Worm (Caenorhabditis elegans) whole organism, late embryonic: ENCODE measurements around the gene W03F9.2.

Experiments
- C08G9.2 ChIP-seq: sonication (generic microtip); optimal IDR thresholded peaks from 2 replicates; lab custom pipeline; 2016; ENCODE audit warnings: mild to moderate bottlenecking, missing genetic modification characterization, moderate library complexity, missing compliant biosample characterization
- K02D7.2 ChIP-seq: sonication (generic microtip); optimal IDR thresholded peaks from 2 replicates; lab custom pipeline; 2017; ENCODE audit warnings: mild to moderate bottlenecking, missing genetic modification characterization, missing compliant biosample characterization
- T23F11.4 ChIP-seq: fragments of 200-800 bp; sonication (Bioruptor generic); optimal IDR thresholded peaks from 2 replicates; lab custom pipeline; 2018; ENCODE audit warnings: mild to moderate bottlenecking, missing genetic modification characterization, missing compliant biosample characterization
- Y22D7AL.16 ChIP-seq: sonication (generic microtip); optimal IDR thresholded peaks from 2 replicates; lab custom pipeline; 2016; ENCODE audit warnings: missing genetic modification characterization, missing compliant biosample characterization
- ahr-1 ChIP-seq: sonication (generic microtip); optimal IDR thresholded peaks from 2 replicates; lab custom pipeline; 2016; ENCODE audit warnings: missing genetic modification characterization, missing compliant biosample characterization
- ceh-18 ChIP-seq: sonication (generic microtip); optimal IDR thresholded peaks from 2 replicates; lab custom pipeline; 2016; ENCODE audit warnings: missing genetic modification characterization, missing compliant biosample characterization
- ceh-2 ChIP-seq: sonication (generic microtip); optimal IDR thresholded peaks from 2 replicates; lab custom pipeline; 2016; ENCODE audit warnings: missing genotype, missing genetic modification characterization, missing compliant biosample characterization
- ceh-22 ChIP-seq: sonication (generic microtip); optimal IDR thresholded peaks from 2 replicates; lab custom pipeline; 2017; ENCODE audit warnings: missing biosample characterization, missing genetic modification characterization
- ceh-31 ChIP-seq: sonication (generic microtip); optimal IDR thresholded peaks from 2 replicates; lab custom pipeline; 2016; ENCODE audit warnings: missing genetic modification characterization, missing compliant biosample characterization
- ceh-34 ChIP-seq: sonication (generic microtip); optimal IDR thresholded peaks from 2 replicates; lab custom pipeline; 2016; ENCODE audit warnings: mild to moderate bottlenecking, missing genetic modification characterization, missing compliant biosample characterization
- ceh-45 ChIP-seq: fragments of 200-800 bp; sonication (Bioruptor generic); IDR thresholded peaks from 2 replicates; pipeline ENCODE4 v1.3.6; 2022; ENCODE audit warnings: missing genetic modification reagents, missing genetic modification characterization, missing compliant biosample characterization
- ceh-9 ChIP-seq: sonication (generic microtip); optimal IDR thresholded peaks from 2 replicates; lab custom pipeline; 2016; ENCODE audit warnings: mild to moderate bottlenecking, missing genetic modification characterization, inconsistent platforms, missing compliant biosample characterization
- elt-2 ChIP-seq: sonication (generic microtip); optimal IDR thresholded peaks from 2 replicates; lab custom pipeline; 2016; ENCODE audit warnings: missing genetic modification reagents, missing genetic modification characterization, missing compliant biosample characterization
- elt-4 ChIP-seq: sonication (generic microtip); optimal IDR thresholded peaks from 2 replicates; lab custom pipeline; 2016; ENCODE audit warnings: missing genetic modification characterization, missing compliant biosample characterization
- ets-4 ChIP-seq: sonication (generic microtip); optimal IDR thresholded peaks from 2 replicates; lab custom pipeline; 2016; ENCODE audit warnings: missing genetic modification characterization, missing compliant biosample characterization
- fax-1 ChIP-seq: sonication (generic microtip); optimal IDR thresholded peaks from 2 replicates; lab custom pipeline; 2016; ENCODE audit warnings: missing genotype, missing genetic modification characterization, missing compliant biosample characterization
- fkh-6 ChIP-seq: sonication (generic microtip); optimal IDR thresholded peaks from 2 replicates; lab custom pipeline; 2016; ENCODE audit warnings: missing genetic modification characterization, missing compliant biosample characterization
- hlh-15 ChIP-seq: sonication (generic microtip); optimal IDR thresholded peaks from 2 replicates; lab custom pipeline; 2016; ENCODE audit warnings: missing genetic modification characterization, missing compliant biosample characterization
- hlh-6 ChIP-seq: sonication (generic microtip); optimal IDR thresholded peaks from 2 replicates; lab custom pipeline; 2016; ENCODE audit warnings: missing genotype, missing genetic modification characterization, missing compliant biosample characterization
- hlh-8 ChIP-seq: sonication (generic microtip); optimal IDR thresholded peaks from 2 replicates; lab custom pipeline; 2016; ENCODE audit warnings: missing genotype, missing genetic modification characterization, missing compliant biosample characterization
- lim-6 ChIP-seq: sonication (generic microtip); optimal IDR thresholded peaks from 2 replicates; lab custom pipeline; 2016; ENCODE audit warnings: missing genetic modification characterization, missing compliant biosample characterization
- lin-11 ChIP-seq: fragments of 200-800 bp; sonication (Bioruptor generic); optimal IDR thresholded peaks from 2 replicates; lab custom pipeline; 2018; ENCODE audit warnings: mild to moderate bottlenecking, missing genetic modification characterization, missing compliant biosample characterization
- mec-3 ChIP-seq: sonication (generic microtip); optimal IDR thresholded peaks from 2 replicates; lab custom pipeline; 2016; ENCODE audit warnings: borderline replicate concordance, missing genetic modification characterization, missing compliant biosample characterization
- pax-1 ChIP-seq: fragments of 150-350 bp; optimal IDR thresholded peaks from 2 replicates; lab custom pipeline; 2014; ENCODE audit warnings: missing biosample characterization, missing genetic modification characterization
- pha-2 ChIP-seq: sonication (generic microtip); optimal IDR thresholded peaks from 2 replicates; lab custom pipeline; 2017; ENCODE audit warnings: mild to moderate bottlenecking, missing genetic modification characterization, missing compliant biosample characterization
- ref-2 ChIP-seq: sonication (generic microtip); optimal IDR thresholded peaks from 2 replicates; lab custom pipeline; 2016; ENCODE audit warnings: missing genetic modification characterization, missing compliant biosample characterization
- rnt-1 ChIP-seq: sonication (generic microtip); optimal IDR thresholded peaks from 2 replicates; lab custom pipeline; 2016; ENCODE audit warnings: missing genetic modification characterization, missing compliant biosample characterization
- syd-9 ChIP-seq: sonication (generic microtip); optimal IDR thresholded peaks from 2 replicates; lab custom pipeline; 2016; ENCODE audit warnings: mild to moderate bottlenecking, missing genetic modification characterization, moderate library complexity, missing compliant biosample characterization
- tbx-2 ChIP-seq: sonication (generic microtip); optimal IDR thresholded peaks from 2 replicates; lab custom pipeline; 2016; ENCODE audit warnings: missing genetic modification characterization, missing compliant biosample characterization
- tbx-7 ChIP-seq: sonication (generic microtip); optimal IDR thresholded peaks from 2 replicates; lab custom pipeline; 2016; ENCODE audit warnings: missing genotype, missing genetic modification characterization, missing compliant biosample characterization
- unc-42 ChIP-seq: sonication (generic microtip); optimal IDR thresholded peaks from 2 replicates; lab custom pipeline; 2016; ENCODE audit warnings: missing genotype, missing genetic modification characterization, missing compliant biosample characterization
- unc-55 ChIP-seq: sonication (generic microtip); optimal IDR thresholded peaks from 2 replicates; lab custom pipeline; 2017; ENCODE audit warnings: missing biosample characterization, missing genetic modification reagents, missing genetic modification characterization
- unc-86 ChIP-seq: sonication (generic microtip); optimal IDR thresholded peaks from 2 replicates; lab custom pipeline; 2016; ENCODE audit warnings: missing genetic modification characterization, missing compliant biosample characterization
- zip-5 ChIP-seq: sonication (generic microtip); optimal IDR thresholded peaks from 2 replicates; lab custom pipeline; 2016; ENCODE audit warnings: missing genetic modification characterization, missing compliant biosample characterization
- ztf-16 ChIP-seq: sonication (generic microtip); optimal IDR thresholded peaks from 2 replicates; lab custom pipeline; 2017; ENCODE audit warnings: missing genetic modification characterization, missing compliant biosample characterization

W03F9.2 gene

DNA sequence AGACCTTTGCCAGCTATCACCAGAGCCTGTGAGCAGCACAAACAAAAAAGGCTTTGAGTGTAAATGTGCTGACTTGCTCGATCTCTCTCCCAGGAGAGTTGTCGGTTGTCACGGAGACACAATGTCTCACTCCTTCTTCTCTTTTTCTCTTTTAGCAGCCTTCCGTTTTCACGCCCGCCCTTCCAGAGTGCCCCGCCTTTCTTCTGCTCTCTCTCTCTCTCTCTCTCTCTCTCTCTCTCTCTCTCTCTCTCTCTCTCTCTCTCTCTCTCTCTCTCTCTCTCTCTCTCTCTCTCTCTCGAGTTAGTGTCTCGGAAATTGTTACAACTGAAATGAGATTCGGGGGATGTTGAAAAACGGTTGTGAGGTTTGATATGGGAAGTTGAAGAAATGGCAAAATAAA lies 45.6 kb upstream of the W03F9.2 start:
- peak; percentile 1 for TF ChIP-seq T23F11.4 (GFP tag; lab: Kevin White, UChicago)
- TF ChIP-seq syd-9 (tag; lab: Kevin White, UChicago) = no peak
- no peak for TF ChIP-seq fkh-6 (tag; lab: Kevin White, UChicago)
- no peak for TF ChIP-seq elt-4 (tag; lab: Kevin White, UChicago)
- no peak for TF ChIP-seq pax-1 (tag; lab: Kevin White, UChicago)
- TF ChIP-seq, all 69 proteins: peak for 1

DNA sequence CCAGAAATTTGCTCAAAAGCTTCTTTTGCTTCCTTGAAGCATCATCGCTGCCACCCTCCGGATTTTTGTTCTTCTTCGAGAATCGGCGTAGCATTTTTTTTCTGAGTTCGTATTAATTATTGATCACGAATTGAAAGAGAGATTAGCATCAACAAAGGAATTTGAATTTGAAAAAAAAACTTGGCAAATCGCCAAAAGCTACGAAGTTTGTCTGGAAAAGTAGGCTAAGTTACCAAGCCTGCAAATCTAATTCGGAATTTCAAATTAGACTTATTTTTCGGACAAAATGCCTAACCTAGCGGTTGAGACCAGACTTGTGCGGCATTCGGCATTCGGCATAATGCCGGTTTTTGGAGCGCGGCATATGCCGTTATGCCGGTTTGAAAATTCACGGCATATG lies 44.3 kb upstream of the W03F9.2 start, which contains the start of gene cfap-36:
Gene cfap-36 (minus strand): TSS at position 101 of the 400 bp plus-strand sequence.
- no peak for TF ChIP-seq unc-86
- no peak for TF ChIP-seq hlh-15 (tag; lab: Kevin White, UChicago)
- no peak for TF ChIP-seq ceh-18 (tag; lab: Kevin White, UChicago)
- TF ChIP-seq mec-3 (tag; lab: Kevin White, UChicago) = no peak
- TF ChIP-seq ahr-1 (tag; lab: Kevin White, UChicago) = no peak
- no peak for TF ChIP-seq unc-55 (GFP tag; lab: Kevin White, UChicago)
- TF ChIP-seq fax-1 (tag; lab: Kevin White, UChicago) = no peak
- TF ChIP-seq K02D7.2 (tag; lab: Kevin White, UChicago) = no peak
- TF ChIP-seq T23F11.4 (GFP tag; lab: Kevin White, UChicago) = no peak
- no peak for TF ChIP-seq unc-42 (tag; lab: Kevin White, UChicago)
- no peak for TF ChIP-seq hlh-6 (tag; lab: Kevin White, UChicago)
- TF ChIP-seq ceh-9 (tag; lab: Kevin White, UChicago) = no peak

DNA sequence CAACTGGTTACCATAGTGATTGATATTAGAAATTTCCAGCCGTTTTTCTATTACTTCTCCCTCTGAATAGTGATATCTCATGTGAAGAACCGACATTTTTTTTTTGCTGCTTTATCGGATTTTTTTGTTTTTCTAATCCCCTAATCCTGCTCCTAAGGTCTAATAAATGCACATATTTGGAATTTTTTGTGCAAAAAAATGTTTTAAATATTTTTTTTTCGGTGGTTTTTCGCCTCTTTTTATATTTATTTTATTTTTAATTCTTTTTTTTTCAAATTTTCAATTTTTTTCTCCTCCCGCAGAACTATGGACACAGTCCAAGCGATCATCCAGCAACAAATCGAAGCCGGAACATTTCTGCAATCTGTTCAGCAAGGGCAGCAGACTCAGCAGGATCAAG lies 38.9 kb upstream of the W03F9.2 start, which contains the start of gene Y108G3AL.2:
Gene Y108G3AL.2 (plus strand): TSS at position 301 of the 400 bp plus-strand sequence.
- TF ChIP-seq unc-86 = no peak
- no peak for TF ChIP-seq pha-2 (tag; lab: Kevin White, UChicago)
- no peak for TF ChIP-seq unc-42 (tag; lab: Kevin White, UChicago)
- no peak for TF ChIP-seq T23F11.4 (GFP tag; lab: Kevin White, UChicago)

DNA sequence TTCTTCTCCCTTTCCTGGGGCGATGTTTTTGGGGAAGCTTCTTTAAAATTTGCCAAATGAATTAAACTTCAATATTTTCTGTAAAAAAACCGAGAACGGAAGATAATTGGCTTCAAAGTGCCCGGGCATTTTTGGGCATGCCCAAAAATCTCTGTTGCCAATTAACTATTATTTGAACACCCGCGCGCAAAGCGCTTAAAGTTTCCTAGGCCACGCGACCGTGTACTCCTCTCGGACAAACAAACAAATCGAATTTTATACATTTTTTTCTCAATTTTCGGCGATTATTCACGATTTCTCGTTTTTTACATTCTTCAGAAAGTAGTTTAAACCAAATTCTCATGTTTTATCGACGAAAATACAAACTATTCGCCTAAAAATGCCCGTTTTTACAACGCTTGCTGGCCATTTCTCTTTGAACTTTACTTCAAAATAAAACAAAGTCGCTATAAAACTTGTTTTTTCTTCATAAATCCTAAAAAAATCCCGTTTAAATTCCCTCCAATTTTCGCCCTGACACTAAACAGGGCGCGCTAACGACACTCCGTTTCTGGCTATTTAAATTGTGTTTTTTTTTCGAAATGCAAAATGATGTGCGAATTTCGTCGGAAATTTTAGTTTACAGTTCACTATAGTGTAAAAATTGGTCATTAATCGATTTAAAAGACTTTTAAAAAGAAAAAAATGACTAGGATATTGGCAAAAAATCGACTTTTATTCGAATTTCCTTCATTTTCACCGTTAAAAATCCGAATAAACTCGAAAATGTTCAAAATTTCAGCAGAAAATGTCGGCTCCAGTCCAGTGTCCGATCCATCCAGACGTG lies 28.4 kb upstream of the W03F9.2 start, which contains the start of gene ttb-1:
Gene ttb-1 (plus strand): TSS at position 776 of the 826 bp plus-strand sequence.
- TF ChIP-seq lim-6 (tag; lab: Kevin White, UChicago) (no peak), C08G9.2 (tag; lab: Kevin White, UChicago) (peak; percentile 83), zip-5 (peak; percentile 61), ceh-34 (tag; lab: Kevin White, UChicago) (peak; percentile 6), tbx-7 (peak; percentile 67), unc-42 (tag; lab: Kevin White, UChicago) (peak; percentile 39), hlh-8 (tag; lab: Kevin White, UChicago) (peak; percentile 14), ceh-22 (tag; lab: Kevin White, UChicago) (no peak), tbx-2 (tag; lab: Kevin White, UChicago) (peak; percentile 19), ceh-2 (tag; lab: Kevin White, UChicago) (peak; percentile 80), ztf-16 (tag; lab: Kevin White, UChicago) (peak; percentile 18), ceh-31 (tag; lab: Kevin White, UChicago) (peak; percentile 74), ets-4 (peak; percentile 35), hlh-6 (tag; lab: Kevin White, UChicago) (peak; percentile 31), ceh-45 (GFP tag; lab: Robert Waterston, UW) (no peak), elt-2 (tag; lab: Kevin White, UChicago) (peak; percentile 23), Y22D7AL.16 (tag; lab: Kevin White, UChicago) (no peak), mec-3 (tag; lab: Kevin White, UChicago) (peak; percentile 1), lin-11 (no peak), ref-2 (tag; lab: Kevin White, UChicago) (peak; percentile 68), rnt-1 (tag; lab: Kevin White, UChicago) (peak; percentile 8)
- TF ChIP-seq, all 69 proteins: peak for 16
